Fruit fly (Drosophila melanogaster) whole organism, prepupa: ENCODE results near the gene TTLL6B.

Experiments
- Blimp-1 ChIP-seq: fragments of 200-800 bp; sonication (Bioruptor generic); optimal IDR thresholded peaks from 3 replicates; lab custom pipeline; 2017; ENCODE audit warnings: missing biosample characterization, missing genetic modification characterization, mild to moderate bottlenecking, moderate library complexity, missing genetic modification reagents
- CG11762 ChIP-seq: fragments of 200-800 bp; sonication (Bioruptor generic); optimal IDR thresholded peaks from 3 replicates; lab custom pipeline; 2016; ENCODE audit warnings: missing biosample characterization, missing genetic modification characterization; ENCODE audit not compliant: insufficient read depth
- CG1621 ChIP-seq: fragments of 200-800 bp; sonication (Bioruptor generic); optimal IDR thresholded peaks from 3 replicates; lab custom pipeline; 2018; ENCODE audit warnings: missing biosample characterization, mild to moderate bottlenecking, missing genetic modification characterization
- CG16779 ChIP-seq: fragments of 200-800 bp; sonication (Bioruptor generic); optimal IDR thresholded peaks from 3 replicates; lab custom pipeline; 2017; ENCODE audit warnings: missing biosample characterization, mild to moderate bottlenecking, missing genetic modification characterization
- CG6808 ChIP-seq: fragments of 200-800 bp; sonication (Bioruptor generic); optimal IDR thresholded peaks from 3 replicates; lab custom pipeline; 2017; ENCODE audit warnings: missing biosample characterization, missing genetic modification characterization, mild to moderate bottlenecking, moderate library complexity, missing genetic modification reagents
- Gug ChIP-seq: fragments of 200-800 bp; sonication (Bioruptor generic); IDR thresholded peaks from 2 replicates; pipeline ENCODE4 v1.3.6; 2022; ENCODE audit warnings: missing biosample characterization, missing genetic modification characterization
- Sox102F ChIP-seq: fragments of 200-800 bp; sonication (Bioruptor generic); optimal IDR thresholded peaks from 2 replicates; lab custom pipeline; 2016; ENCODE audit warnings: missing biosample characterization, mild to moderate bottlenecking, missing genetic modification characterization
- Sox15 ChIP-seq: fragments of 200-800 bp; sonication (Bioruptor generic); optimal IDR thresholded peaks from 3 replicates; lab custom pipeline; 2016; ENCODE audit warnings: missing biosample characterization, missing genetic modification characterization
- acj6 ChIP-seq: fragments of 200-800 bp; sonication (Bioruptor generic); optimal IDR thresholded peaks from 3 replicates; lab custom pipeline; 2016; ENCODE audit warnings: missing biosample characterization, missing genetic modification characterization
- dac ChIP-seq: fragments of 200-800 bp; sonication (Bioruptor generic); optimal IDR thresholded peaks from 2 replicates; lab custom pipeline; 2017; ENCODE audit warnings: missing biosample characterization, mild to moderate bottlenecking, missing genetic modification characterization
- fd85E ChIP-seq: fragments of 200-800 bp; sonication (Bioruptor generic); optimal IDR thresholded peaks from 3 replicates; lab custom pipeline; 2016; ENCODE audit warnings: missing biosample characterization, missing genetic modification characterization
- lz ChIP-seq: fragments of 200-800 bp; sonication (Bioruptor generic); optimal IDR thresholded peaks from 3 replicates; lab custom pipeline; 2016; ENCODE audit warnings: missing biosample characterization, missing genetic modification characterization
- topi ChIP-seq: fragments of 200-800 bp; sonication (Bioruptor generic); optimal IDR thresholded peaks from 3 replicates; lab custom pipeline; 2016; ENCODE audit warnings: missing biosample characterization, missing genetic modification characterization

- TF ChIP-seq Sox15 (GFP tag; lab: Kevin White, UChicago) (no peak), CG16779 (no peak), CG6808 (no peak), dac (no peak), Blimp-1 (no peak), acj6 (no peak), Sox102F (GFP tag; lab: Kevin White, UChicago) (no peak), CG11762 (GFP tag; lab: Kevin White, UChicago) (no peak), lz (GFP tag; lab: Kevin White, UChicago) (no peak), topi (no peak), Gug (no peak), CG1621 (tag; lab: Kevin White, UChicago) (no peak), fd85E (GFP tag; lab: Kevin White, UChicago) (no peak)
Measured at dm6 chr3R:27245401-27245757, 5.4 kb downstream of the TTLL6B start.
